Fruit fly (Drosophila melanogaster) whole organism, embryonic: ENCODE results near the gene CG42237.

ENCODE experiments used
- Abd-B ChIP-seq: fragments of 200-800 bp; sonication (Bioruptor generic); optimal IDR thresholded peaks from 2 replicates; lab custom pipeline; 2018; ENCODE audit warnings: missing biosample characterization, mild to moderate bottlenecking, missing genetic modification characterization, moderate library complexity
- BEAF-32 ChIP-seq: fragments of 200-800 bp; sonication (Bioruptor generic); optimal IDR thresholded peaks from 3 replicates; lab custom pipeline; 2017; ENCODE audit warnings: missing biosample characterization, missing genetic modification characterization, mild to moderate bottlenecking, moderate library complexity, missing genetic modification reagents
- CG10267 ChIP-seq: fragments of 200-800 bp; sonication (Bioruptor generic); optimal IDR thresholded peaks from 2 replicates; lab custom pipeline; 2018; ENCODE audit warnings: missing biosample characterization, mild to moderate bottlenecking, missing genetic modification characterization, moderate library complexity
- CG10543 ChIP-seq: fragments of 200-800 bp; sonication (Bioruptor generic); optimal IDR thresholded peaks from 3 replicates; lab custom pipeline; 2017; ENCODE audit warnings: missing biosample characterization, mild to moderate bottlenecking, missing genetic modification characterization, moderate library complexity
- CG11504 ChIP-seq: fragments of 200-800 bp; sonication (Bioruptor generic); optimal IDR thresholded peaks from 3 replicates; lab custom pipeline; 2019; ENCODE audit warnings: missing biosample characterization, mild to moderate bottlenecking, missing genetic modification characterization, moderate library complexity
- CG12155 ChIP-seq: fragments of 200-800 bp; sonication (Bioruptor generic); optimal IDR thresholded peaks from 3 replicates; lab custom pipeline; 2016; ENCODE audit warnings: missing biosample characterization, missing genetic modification characterization
- CG1233 ChIP-seq: fragments of 200-800 bp; sonication (Bioruptor generic); optimal IDR thresholded peaks from 4 replicates; lab custom pipeline; 2018; ENCODE audit warnings: missing biosample characterization, mild to moderate bottlenecking, missing genetic modification characterization
- CG12769 ChIP-seq: fragments of 200-800 bp; sonication (Bioruptor generic); optimal IDR thresholded peaks from 2 replicates; lab custom pipeline; 2019; ENCODE audit warnings: missing biosample characterization, mild to moderate bottlenecking, missing genetic modification characterization, moderate library complexity
- CG13624 ChIP-seq: fragments of 200-800 bp; sonication (Bioruptor generic); optimal IDR thresholded peaks from 2 replicates; lab custom pipeline; 2016; ENCODE audit warnings: missing biosample characterization, missing genetic modification characterization
- CG14014 ChIP-seq: fragments of 200-800 bp; sonication (Bioruptor generic); IDR thresholded peaks from 2 replicates; pipeline ENCODE4 v1.3.6; 2022; ENCODE audit warnings: missing biosample characterization, missing genetic modification characterization
- CG15269 ChIP-seq: fragments of 200-800 bp; sonication (Bioruptor generic); optimal IDR thresholded peaks from 2 replicates; lab custom pipeline; 2018; ENCODE audit warnings: missing biosample characterization, mild to moderate bottlenecking, missing genetic modification characterization, moderate library complexity
- CG15514 ChIP-seq: fragments of 200-800 bp; sonication (Bioruptor generic); optimal IDR thresholded peaks from 3 replicates; lab custom pipeline; 2017; ENCODE audit warnings: missing biosample characterization, missing genetic modification characterization, mild to moderate bottlenecking, moderate library complexity, missing genetic modification reagents
- CG1603 ChIP-seq: fragments of 200-800 bp; sonication (Bioruptor generic); optimal IDR thresholded peaks from 2 replicates; lab custom pipeline; 2019; ENCODE audit warnings: missing biosample characterization, mild to moderate bottlenecking, missing genetic modification characterization, moderate library complexity
- CG17829 ChIP-seq: fragments of 200-800 bp; optimal IDR thresholded peaks from 2 replicates; lab custom pipeline; 2019; ENCODE audit warnings: missing biosample characterization, mild to moderate bottlenecking, missing genetic modification characterization, moderate library complexity
- CG18619 ChIP-seq: fragments of 200-800 bp; sonication (Bioruptor generic); optimal IDR thresholded peaks from 3 replicates; lab custom pipeline; 2017; ENCODE audit warnings: missing biosample characterization, mild to moderate bottlenecking, missing genetic modification characterization
- CG2712 ChIP-seq: fragments of 200-800 bp; optimal IDR thresholded peaks from 3 replicates; lab custom pipeline; 2019; ENCODE audit warnings: missing biosample characterization, mild to moderate bottlenecking, missing genetic modification characterization, moderate library complexity
- CG32767 ChIP-seq: fragments of 200-800 bp; sonication (Bioruptor generic); IDR thresholded peaks from 2 replicates; pipeline ENCODE4 v1.3.6; 2022; ENCODE audit warnings: missing biosample characterization, missing genetic modification characterization
- CG3838 ChIP-seq: fragments of 200-800 bp; sonication (Bioruptor generic); optimal IDR thresholded peaks from 3 replicates; lab custom pipeline; 2016; ENCODE audit warnings: missing biosample characterization, missing genetic modification characterization
- CG6791 ChIP-seq: fragments of 200-800 bp; sonication (Bioruptor generic); IDR thresholded peaks from 3 replicates; pipeline ENCODE4 v1.3.6; 2022; ENCODE audit warnings: missing biosample characterization, missing genetic modification characterization; ENCODE audit not compliant: partially characterized antibody
- CG7928 ChIP-seq: fragments of 200-800 bp; sonication (Bioruptor generic); optimal IDR thresholded peaks from 2 replicates; lab custom pipeline; 2017; ENCODE audit warnings: missing biosample characterization, mild to moderate bottlenecking, missing genetic modification characterization
- CG8290 ChIP-seq, 3 experiments: fragments of 200-800 bp; sonication (Bioruptor generic); optimal IDR thresholded peaks; 2 replicates each; lab custom pipeline; 2016 to 2019; ENCODE audit warnings: missing biosample characterization in 3 of 3, missing genetic modification characterization in 3 of 3, mild to moderate bottlenecking in 2 of 3, moderate library complexity in 1 of 3
- CG9797 ChIP-seq: fragments of 200-800 bp; sonication (Bioruptor generic); optimal IDR thresholded peaks from 3 replicates; lab custom pipeline; 2018; ENCODE audit warnings: missing biosample characterization, mild to moderate bottlenecking, missing genetic modification characterization
- Dad ChIP-seq: fragments of 200-800 bp; sonication (Bioruptor generic); optimal IDR thresholded peaks from 3 replicates; lab custom pipeline; 2016; ENCODE audit warnings: missing biosample characterization, missing genetic modification characterization
- MBD-R2 ChIP-seq: fragments of 200-800 bp; sonication (Bioruptor generic); IDR thresholded peaks from 2 replicates; pipeline ENCODE4 v1.3.6; 2022; ENCODE audit warnings: missing biosample characterization, missing genetic modification characterization
- Mad ChIP-seq: fragments of 200-800 bp; sonication (Bioruptor generic); optimal IDR thresholded peaks from 2 replicates; lab custom pipeline; 2016; ENCODE audit warnings: missing biosample characterization, missing genetic modification characterization
- Meics ChIP-seq: fragments of 200-800 bp; sonication (Bioruptor generic); optimal IDR thresholded peaks from 2 replicates; lab custom pipeline; 2017; ENCODE audit warnings: missing biosample characterization, mild to moderate bottlenecking, missing genetic modification characterization
- Mes4 ChIP-seq: fragments of 200-800 bp; sonication (Bioruptor generic); optimal IDR thresholded peaks from 2 replicates; lab custom pipeline; 2016; ENCODE audit warnings: missing biosample characterization, missing genetic modification characterization
- NfI ChIP-seq: fragments of 200-800 bp; sonication (Bioruptor generic); optimal IDR thresholded peaks from 3 replicates; lab custom pipeline; 2018; ENCODE audit warnings: missing biosample characterization, mild to moderate bottlenecking, missing genetic modification characterization, moderate library complexity
- Rfx ChIP-seq: fragments of 200-800 bp; sonication (Bioruptor generic); IDR thresholded peaks from 2 replicates; pipeline ENCODE4 v1.3.6; 2022; ENCODE audit warnings: missing biosample characterization, missing genetic modification characterization
- Sin3A ChIP-seq: fragments of >200 bp; optimal IDR thresholded peaks from 2 replicates; lab custom pipeline; 2018
- YL-1 ChIP-seq: fragments of 200-800 bp; sonication (Bioruptor generic); optimal IDR thresholded peaks from 3 replicates; lab custom pipeline; 2017; ENCODE audit warnings: missing biosample characterization, mild to moderate bottlenecking, missing genetic modification characterization
- ato ChIP-seq: fragments of 200-800 bp; sonication (Bioruptor generic); IDR thresholded peaks from 2 replicates; pipeline ENCODE4 v1.3.6; 2022; ENCODE audit warnings: missing biosample characterization, missing genetic modification characterization; ENCODE audit not compliant: partially characterized antibody
- bbx ChIP-seq: fragments of 200-800 bp; sonication (Bioruptor generic); IDR thresholded peaks from 2 replicates; pipeline ENCODE4 v1.3.6; 2022; ENCODE audit warnings: missing biosample characterization, missing genetic modification characterization; ENCODE audit not compliant: partially characterized antibody
- br ChIP-seq: fragments of >200 bp; optimal IDR thresholded peaks from 2 replicates; lab custom pipeline; 2017
- ci ChIP-seq: fragments of 200-800 bp; sonication (Bioruptor generic); IDR thresholded peaks from 3 replicates; pipeline ENCODE4 v1.3.6; 2022; ENCODE audit warnings: missing biosample characterization, missing genetic modification characterization
- corto ChIP-seq: fragments of 200-800 bp; sonication (Bioruptor generic); optimal IDR thresholded peaks from 2 replicates; lab custom pipeline; 2016; ENCODE audit warnings: missing biosample characterization, mild to moderate bottlenecking, missing genetic modification characterization, moderate library complexity
- crc ChIP-seq: fragments of 200-800 bp; sonication (Bioruptor generic); optimal IDR thresholded peaks from 2 replicates; lab custom pipeline; 2016; ENCODE audit warnings: missing biosample characterization, missing genetic modification characterization
- dm ChIP-seq: fragments of 200-800 bp; sonication (Bioruptor generic); optimal IDR thresholded peaks from 3 replicates; lab custom pipeline; 2016; ENCODE audit warnings: missing biosample characterization, missing genetic modification characterization
- dpn ChIP-seq, 2 experiments: fragments of 200-800 bp; sonication (Bioruptor generic); optimal IDR thresholded peaks; 3 replicates each; lab custom pipeline; 2016; ENCODE audit warnings: missing biosample characterization in 2 of 2, missing genetic modification characterization in 2 of 2
- ewg ChIP-seq: fragments of 200-800 bp; sonication (Bioruptor generic); optimal IDR thresholded peaks from 3 replicates; lab custom pipeline; 2017; ENCODE audit warnings: mild to moderate bottlenecking, missing biosample characterization, missing genetic modification reagents, missing genetic modification characterization
- lbe ChIP-seq: fragments of 200-800 bp; sonication (Bioruptor generic); optimal IDR thresholded peaks from 2 replicates; lab custom pipeline; 2016; ENCODE audit warnings: missing biosample characterization, mild to moderate bottlenecking, missing genetic modification characterization
- lola ChIP-seq, 3 experiments: fragments of >200 bp in 2 of 3; fragments of 200-800 bp in 1 of 3; sonication (Bioruptor generic) in 1 of 3; optimal IDR thresholded peaks; 2 replicates each; lab custom pipeline; 2017 to 2019; ENCODE audit warnings: missing biosample characterization in 3 of 3, missing genetic modification characterization in 3 of 3, mild to moderate bottlenecking in 1 of 3, moderate library complexity in 1 of 3
- nerfin-1 ChIP-seq: fragments of 200-800 bp; sonication (Bioruptor generic); optimal IDR thresholded peaks from 3 replicates; lab custom pipeline; 2019; ENCODE audit warnings: missing biosample characterization, mild to moderate bottlenecking, missing genetic modification characterization, moderate library complexity
- pnt ChIP-seq: fragments of 200-800 bp; sonication (Bioruptor generic); optimal IDR thresholded peaks from 3 replicates; lab custom pipeline; 2016; ENCODE audit warnings: missing biosample characterization, missing genetic modification characterization
- pzg ChIP-seq: fragments of 200-800 bp; sonication (Bioruptor generic); optimal IDR thresholded peaks from 3 replicates; lab custom pipeline; 2018; ENCODE audit warnings: missing biosample characterization, mild to moderate bottlenecking, missing genetic modification characterization, moderate library complexity
- stwl ChIP-seq: fragments of 200-800 bp; sonication (Bioruptor generic); optimal IDR thresholded peaks from 3 replicates; lab custom pipeline; 2018; ENCODE audit warnings: missing biosample characterization, mild to moderate bottlenecking, missing genetic modification characterization, moderate library complexity
- sug ChIP-seq: fragments of 200-800 bp; optimal IDR thresholded peaks from 2 replicates; lab custom pipeline; 2019; ENCODE audit warnings: missing biosample characterization, mild to moderate bottlenecking, missing genetic modification characterization, moderate library complexity
- tin ChIP-seq: fragments of 200-800 bp; sonication (Bioruptor generic); optimal IDR thresholded peaks from 3 replicates; lab custom pipeline; 2016; ENCODE audit warnings: missing biosample characterization, missing genetic modification characterization
- wek ChIP-seq: fragments of 200-800 bp; sonication (Bioruptor generic); optimal IDR thresholded peaks from 3 replicates; lab custom pipeline; 2018; ENCODE audit warnings: missing biosample characterization, mild to moderate bottlenecking, missing genetic modification characterization, moderate library complexity

CG42237 gene

dm6 chrX:13128750-13129152, 13.8 kb downstream of the CG42237 start, which contains the start of the genes CG32638, CG15717 and MFS10 (continued):
- TF ChIP-seq br (lab: Kevin White, UChicago): no peak
- no peak for TF ChIP-seq CG32767 (GFP tag; lab: Robert Waterston, UW)
- TF ChIP-seq CG18619 (GFP tag; lab: Kevin White, UChicago): peak; percentile 22
- TF ChIP-seq CG8290 (GFP tag; optimal IDR thresholded peaks at IDR 0.05; lab: Kevin White, UChicago): peak; percentile 17
- TF ChIP-seq CG8290 (tag; optimal IDR thresholded peaks at IDR 0.05; lab: Kevin White, UChicago): peak in 1 of 2 experiments; percentile 86
- TF ChIP-seq ci (GFP tag; lab: Robert Waterston, UW): peak; percentile 70
- TF ChIP-seq pnt (GFP tag; lab: Kevin White, UChicago): no peak
- peak; percentile 19 for TF ChIP-seq CG13624 (GFP tag; lab: Kevin White, UChicago)
- peak; percentile 52 for TF ChIP-seq CG10543 (GFP tag; lab: Kevin White, UChicago)
- TF ChIP-seq ato: 0 out of 2 replicates have a peak, but pooled peaks have one; percentile 21
- peak; percentile 78 for TF ChIP-seq CG15514
- no peak for TF ChIP-seq tin (GFP tag; lab: Kevin White, UChicago)
- TF ChIP-seq crc (GFP tag; lab: Kevin White, UChicago): no peak
- TF ChIP-seq CG10267 (tag; lab: Kevin White, UChicago): peak; percentile 37
- TF ChIP-seq dm (GFP tag; lab: Kevin White, UChicago): peak; percentile 55
- no peak for TF ChIP-seq lbe (GFP tag; lab: Kevin White, UChicago)
- TF ChIP-seq CG1603: peak; percentile 85
- no peak for TF ChIP-seq wek (GFP tag; lab: Kevin White, UChicago)
- peak; percentile 43 for TF ChIP-seq ewg
- peak; percentile 33 for TF ChIP-seq CG2712 (tag; lab: Kevin White, UChicago)
- 0 out of 2 replicates have a peak, but pooled peaks have one; percentile 10 for TF ChIP-seq CG14014 (GFP tag; lab: Robert Waterston, UW)
- peak; percentile 80 for TF ChIP-seq MBD-R2
- TF ChIP-seq corto: no peak
- peak; percentile 6 for TF ChIP-seq Abd-B (GFP tag; lab: Kevin White, UChicago)
- TF ChIP-seq CG12769: peak; percentile 55
- 0 out of 2 replicates have a peak, but pooled peaks have one; percentile 24 for TF ChIP-seq bbx (GFP tag; lab: Robert Waterston, UW)
- 0 out of 3 replicates have a peak, but pooled peaks have one; percentile 50 for TF ChIP-seq CG6791 (GFP tag; lab: Robert Waterston, UW)
- TF ChIP-seq BEAF-32 (GFP tag; lab: Kevin White, UChicago): peak; percentile 54
- peak; percentile 9 for TF ChIP-seq YL-1 (GFP tag; lab: Kevin White, UChicago)
- TF ChIP-seq CG17829 (tag; lab: Kevin White, UChicago): peak; percentile 60
- peak; percentile 25 for TF ChIP-seq Mad (GFP tag; lab: Kevin White, UChicago)
- TF ChIP-seq CG7928 (GFP tag; lab: Kevin White, UChicago): no peak
- peak; percentile 13 for TF ChIP-seq CG12155
- peak; percentile 3 for TF ChIP-seq Meics (GFP tag; lab: Kevin White, UChicago)
- peak in 1 of 2 experiments; percentile 6 for TF ChIP-seq dpn (GFP tag; optimal IDR thresholded peaks at IDR 0.05; lab: Kevin White, UChicago)
- peak; percentile 8 for TF ChIP-seq Mes4 (GFP tag; lab: Kevin White, UChicago)
- peak; percentile 95 for TF ChIP-seq pzg (GFP tag; lab: Kevin White, UChicago)
- peak; percentile 10 for TF ChIP-seq CG15269 (tag; lab: Kevin White, UChicago)
- TF ChIP-seq CG11504 (tag; lab: Kevin White, UChicago): peak; percentile 17
- no peak for TF ChIP-seq CG1233 (GFP tag; lab: Kevin White, UChicago)
- TF ChIP-seq NfI: peak; percentile 27
- peak; percentile 0 for TF ChIP-seq CG3838 (GFP tag; lab: Kevin White, UChicago)
- TF ChIP-seq CG9797 (GFP tag; lab: Kevin White, UChicago): peak; percentile 98
- peak; percentile 78 for TF ChIP-seq stwl (tag; lab: Kevin White, UChicago)
- TF ChIP-seq Rfx (GFP tag; lab: Robert Waterston, UW): peak; percentile 40; the same call in 1 of the 2 replicates
- peak; percentile 17 for TF ChIP-seq Dad (GFP tag; lab: Kevin White, UChicago)
- peak; percentile 30 for TF ChIP-seq sug
- TF ChIP-seq lola (GFP tag; optimal IDR thresholded peaks at IDR 0.05; lab: Kevin White, UChicago): peak in 1 of 3 experiments; percentile 5
- peak; percentile 4 for TF ChIP-seq nerfin-1 (tag; lab: Kevin White, UChicago)
- peak; percentile 33 for TF ChIP-seq Sin3A (lab: Kevin White, UChicago)
